ENCODE assay signal across 5 fruit fly cellular contexts in the genomic region with DNA sequence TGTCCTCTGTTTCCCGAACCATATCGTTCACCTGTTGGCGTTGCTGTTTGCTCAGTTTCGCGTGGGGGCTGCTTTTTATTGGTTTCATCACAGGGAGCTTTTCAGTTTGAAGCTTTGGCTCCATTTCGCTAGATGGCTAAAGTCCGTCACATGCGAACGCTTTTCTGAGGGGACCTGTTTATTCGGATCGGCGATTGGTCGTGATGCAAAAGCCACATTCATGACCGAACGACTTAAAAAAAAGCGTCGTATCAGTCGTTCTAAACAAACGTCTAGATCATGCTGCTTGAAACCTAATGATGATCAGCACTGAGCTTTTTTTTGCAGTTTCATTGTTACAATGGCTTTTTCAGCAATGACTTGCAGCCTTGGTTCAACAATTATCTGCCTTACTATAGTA.
TF ChIP-seq lines count a peak whose summit lies in the region.

A gene (minus strand): TSS at position 152 of the 400 bp plus-strand sequence.

- TF ChIP-seq CTCF in whole organism, embryonic (GFP tag; optimal IDR thresholded peaks at IDR 0.05; lab: Kevin White, UChicago): no peak

TF ChIP-seq in whole organism, adult, 20 proteins besides CTCF, POLR2A, EP300 and RAD21:
- peak; percentile 65 for TF ChIP-seq Mnt (GFP tag; optimal IDR thresholded peaks at IDR 0.05; lab: Kevin White, UChicago)
- no peak for TF ChIP-seq CG1620 (GFP tag; optimal IDR thresholded peaks at IDR 0.05; lab: Kevin White, UChicago)
- peak; percentile 33 for TF ChIP-seq kay (GFP tag; lab: Kevin White, UChicago; ENCODE audit: borderline replicate concordance)
- no peak for TF ChIP-seq CG7045 (GFP tag; optimal IDR thresholded peaks at IDR 0.05; lab: Kevin White, UChicago)
- TF ChIP-seq pad (GFP tag; optimal IDR thresholded peaks at IDR 0.05; lab: Kevin White, UChicago): peak; percentile 96
- TF ChIP-seq cic (GFP tag; optimal IDR thresholded peaks at IDR 0.05; lab: Kevin White, UChicago): peak; percentile 86
- TF ChIP-seq Clk (GFP tag; optimal IDR thresholded peaks at IDR 0.05; lab: Kevin White, UChicago): no peak
- TF ChIP-seq CG12768 (GFP tag; optimal IDR thresholded peaks at IDR 0.05; lab: Kevin White, UChicago): peak; percentile 52
- TF ChIP-seq tj (GFP tag; optimal IDR thresholded peaks at IDR 0.05; lab: Kevin White, UChicago): no peak
- peak; percentile 42 for TF ChIP-seq CG33017 (tag; optimal IDR thresholded peaks at IDR 0.05; lab: Kevin White, UChicago)
- TF ChIP-seq CG5204 (GFP tag; optimal IDR thresholded peaks at IDR 0.05; lab: Kevin White, UChicago): no peak
- peak; percentile 88 to 99 for TF ChIP-seq cnc (optimal IDR thresholded peaks at IDR 0.05; lab: Kevin White, UChicago)

TF ChIP-seq in whole organism, embryonic, 481 proteins besides CTCF, POLR2A, EP300 and RAD21 (continues in another document):
- TF ChIP-seq Aef1 (GFP tag; IDR thresholded peaks at IDR 0.05; lab: Robert Waterston, UW) (no peak), slbo (GFP tag; IDR thresholded peaks at IDR 0.05; lab: Robert Waterston, UW) (peak; percentile 33; the same call in 1 of the 2 replicates), en (GFP tag; optimal IDR thresholded peaks at IDR 0.05; lab: Kevin White, UChicago) (no peak), Opbp (GFP tag; IDR thresholded peaks at IDR 0.05; lab: Robert Waterston, UW; ENCODE audit: partially characterized antibody) (no peak), MBD-R2 (GFP tag; IDR thresholded peaks at IDR 0.05; lab: Robert Waterston, UW) (no peak), dm (GFP tag; optimal IDR thresholded peaks at IDR 0.05; lab: Kevin White, UChicago) (no peak), nerfin-2 (GFP tag; IDR thresholded peaks at IDR 0.05; lab: Robert Waterston, UW; ENCODE audit: partially characterized antibody) (no peak), kah (GFP tag; optimal IDR thresholded peaks at IDR 0.05; lab: Kevin White, UChicago) (no peak), CG34376 (GFP tag; optimal IDR thresholded peaks at IDR 0.05; lab: Kevin White, UChicago) (peak; percentile 46), sd (tag; optimal IDR thresholded peaks at IDR 0.05; lab: Kevin White, UChicago) (peak; percentile 34), zen (tag; optimal IDR thresholded peaks at IDR 0.05; lab: Kevin White, UChicago) (no peak), croc (GFP tag; conservative IDR thresholded peaks at IDR 0.05; lab: Robert Waterston, UW) (no peak), B-H2 (GFP tag; optimal IDR thresholded peaks at IDR 0.05; lab: Kevin White, UChicago) (peak; percentile 71), inv (GFP tag; IDR thresholded peaks at IDR 0.05; lab: Robert Waterston, UW; ENCODE audit: partially characterized antibody) (no peak), Drgx (GFP tag; IDR thresholded peaks at IDR 0.05; lab: Robert Waterston, UW) (0 out of 2 replicates have a peak, but pooled peaks have one; percentile 11), pho (GFP tag; optimal IDR thresholded peaks at IDR 0.05; lab: Kevin White, UChicago) (no peak), CG8290 (GFP tag; optimal IDR thresholded peaks at IDR 0.05; lab: Kevin White, UChicago) (no peak), CG8290 (tag; optimal IDR thresholded peaks at IDR 0.05; lab: Kevin White, UChicago) (peak in 1 of 2 experiments; percentile 7)

TF ChIP-seq in whole organism, prepupa, 60 proteins besides CTCF, POLR2A, EP300 and RAD21:
- no peak; the same call in 2 of the 3 replicates for TF ChIP-seq CG8119 (GFP tag; IDR thresholded peaks at IDR 0.05; lab: Robert Waterston, UW)
- no peak for TF ChIP-seq Smox (GFP tag; optimal IDR thresholded peaks at IDR 0.05; lab: Kevin White, UChicago)
- 0 out of 3 replicates have a peak, but pooled peaks have one; percentile 30 for TF ChIP-seq eg (GFP tag; IDR thresholded peaks at IDR 0.05; lab: Robert Waterston, UW)
- peak; percentile 76 for TF ChIP-seq svp (GFP tag; lab: Kevin White, UChicago)
- TF ChIP-seq achi (GFP tag; optimal IDR thresholded peaks at IDR 0.05; lab: Kevin White, UChicago): no peak
- TF ChIP-seq vri (GFP tag; optimal IDR thresholded peaks at IDR 0.05; lab: Kevin White, UChicago): peak; percentile 45
- 0 out of 2 replicates have a peak, but pooled peaks have one; percentile 24 for TF ChIP-seq CG15336 (GFP tag; IDR thresholded peaks at IDR 0.05; lab: Robert Waterston, UW)
- TF ChIP-seq CG6276 (GFP tag; optimal IDR thresholded peaks at IDR 0.05; lab: Kevin White, UChicago): peak; percentile 16

TF ChIP-seq in whole organism, pupa, 21 proteins besides CTCF, POLR2A, EP300 and RAD21:
- TF ChIP-seq Snoo (tag; optimal IDR thresholded peaks at IDR 0.05; lab: Kevin White, UChicago): no peak
- 0 out of 2 replicates have a peak, but pooled peaks have one; percentile 30 for TF ChIP-seq CG32121 (GFP tag; IDR thresholded peaks at IDR 0.05; lab: Robert Waterston, UW)
- peak; percentile 37 for TF ChIP-seq EcR (GFP tag; optimal IDR thresholded peaks at IDR 0.05; lab: Kevin White, UChicago)

TF ChIP-seq in whole organism, wandering third instar larva, 38 proteins besides CTCF, POLR2A, EP300 and RAD21:
- TF ChIP-seq dmrt93B (GFP tag; optimal IDR thresholded peaks at IDR 0.05; lab: Kevin White, UChicago) (no peak), Vsx2 (GFP tag; optimal IDR thresholded peaks at IDR 0.05; lab: Kevin White, UChicago; ENCODE audit: partially characterized antibody) (peak; percentile 78), sage (GFP tag; optimal IDR thresholded peaks at IDR 0.05; lab: Kevin White, UChicago) (no peak), Sp1 (GFP tag; optimal IDR thresholded peaks at IDR 0.05; lab: Kevin White, UChicago) (no peak), lola (GFP tag; optimal IDR thresholded peaks at IDR 0.05; lab: Kevin White, UChicago) (no peak), tai (GFP tag; optimal IDR thresholded peaks at IDR 0.05; lab: Kevin White, UChicago) (no peak), Abd-B (GFP tag; optimal IDR thresholded peaks at IDR 0.05; lab: Kevin White, UChicago) (no peak), rgr (GFP tag; optimal IDR thresholded peaks at IDR 0.05; lab: Kevin White, UChicago) (no peak), brk (GFP tag; optimal IDR thresholded peaks at IDR 0.05; lab: Kevin White, UChicago) (peak; percentile 39), Mio (GFP tag; optimal IDR thresholded peaks at IDR 0.05; lab: Kevin White, UChicago) (no peak), ey (GFP tag; optimal IDR thresholded peaks at IDR 0.05; lab: Kevin White, UChicago) (no peak), Jra (GFP tag; optimal IDR thresholded peaks at IDR 0.05; lab: Kevin White, UChicago) (no peak), pan (optimal IDR thresholded peaks at IDR 0.05; lab: Kevin White, UChicago) (no peak), Dif (GFP tag; optimal IDR thresholded peaks at IDR 0.05; lab: Kevin White, UChicago; ENCODE audit: partially characterized antibody) (peak; percentile 68), CrebA (GFP tag; optimal IDR thresholded peaks at IDR 0.05; lab: Kevin White, UChicago; ENCODE audit: borderline replicate concordance) (no peak), Myc (optimal IDR thresholded peaks at IDR 0.05; lab: Kevin White, UChicago) (no peak), dl (GFP tag; optimal IDR thresholded peaks at IDR 0.05; lab: Kevin White, UChicago; ENCODE audit: insufficient read depth in 1 of 2, partially characterized antibody in 2 of 2) (no peak), N (GFP tag; optimal IDR thresholded peaks at IDR 0.05; lab: Kevin White, UChicago) (no peak), Hnf4 (GFP tag; optimal IDR thresholded peaks at IDR 0.05; lab: Kevin White, UChicago) (peak; percentile 61), sv (GFP tag; optimal IDR thresholded peaks at IDR 0.05; lab: Kevin White, UChicago) (no peak), Dfd (GFP tag; optimal IDR thresholded peaks at IDR 0.05; lab: Kevin White, UChicago) (no peak), CG32264 (GFP tag; optimal IDR thresholded peaks at IDR 0.05; lab: Kevin White, UChicago) (no peak), jim (GFP tag; optimal IDR thresholded peaks at IDR 0.05; lab: Kevin White, UChicago) (no peak), HLH106 (tag; optimal IDR thresholded peaks at IDR 0.05; lab: Kevin White, UChicago) (no peak), Hr78 (GFP tag; optimal IDR thresholded peaks at IDR 0.05; lab: Kevin White, UChicago) (no peak), dsf (GFP tag; optimal IDR thresholded peaks at IDR 0.05; lab: Kevin White, UChicago; ENCODE audit: borderline replicate concordance) (no peak), h (GFP tag; optimal IDR thresholded peaks at IDR 0.05; lab: Kevin White, UChicago) (peak; percentile 7), br (GFP tag; optimal IDR thresholded peaks at IDR 0.05; lab: Kevin White, UChicago) (no peak), Hr83 (GFP tag; optimal IDR thresholded peaks at IDR 0.05; lab: Kevin White, UChicago; ENCODE audit: poor library complexity, severe bottlenecking) (no peak), Rel (GFP tag; optimal IDR thresholded peaks at IDR 0.05; lab: Kevin White, UChicago) (peak; percentile 57), Rel (tag; optimal IDR thresholded peaks at IDR 0.05; lab: Kevin White, UChicago) (no peak)
